Worm (Caenorhabditis elegans): ENCODE results near the gene col-158.
A peak's percentile ranks its signal among the peaks of the same experiment; 100 is the strongest.

The col-158 gene

DNA sequence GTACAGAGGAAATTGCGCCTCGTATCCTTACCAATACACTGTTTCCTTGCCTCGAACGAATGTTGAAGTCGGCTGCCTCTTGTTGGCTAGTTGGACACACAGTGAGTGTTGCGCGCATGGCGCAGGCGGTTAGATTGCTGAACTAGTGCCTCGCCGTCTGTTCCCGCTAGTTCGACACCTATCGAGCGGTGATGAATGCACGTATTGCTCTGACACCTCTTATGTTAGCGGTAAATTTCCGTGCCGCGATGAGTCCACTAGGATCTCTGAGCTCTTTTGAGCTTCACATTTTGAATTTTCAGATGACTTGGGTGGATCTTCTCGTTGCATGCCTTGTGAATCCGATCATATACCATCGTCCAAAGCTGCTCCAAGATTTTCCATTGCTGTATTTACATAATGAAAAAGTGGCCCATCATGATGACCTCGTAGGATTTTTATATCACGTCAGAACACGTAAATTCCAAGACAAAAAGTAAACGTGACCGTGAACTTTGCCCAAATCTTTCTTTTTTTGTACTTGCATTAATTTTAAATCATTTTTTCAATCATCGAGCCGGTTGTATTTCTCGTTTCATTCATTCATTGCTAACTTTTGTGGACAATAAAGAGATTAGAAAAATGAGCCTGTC is 46.5 kb upstream of the col-158 start, which contains the start of gene F55A11.11 (continued):
- peak; percentile 67 for TF ChIP-seq blmp-1 (tag; optimal IDR thresholded peaks at IDR 0.05; ENCODE audit: insufficient read depth)

- TF ChIP-seq nhr-25 (tag; optimal IDR thresholded peaks at IDR 0.05), result no peak
Measured at ce11 chrV:11787258-11787657, 42.1 kb upstream of the col-158 start, which contains the start of gene F55A11.7. F55A11.7 (minus strand) TSS chrV:11787443.

ce11 chrV:11787742-11788238 is 41.6 kb upstream of the col-158 start, which contains the start of gene F55A11.8:
F55A11.8 (plus strand) TSS chrV:11788188.
- no peak for TF ChIP-seq aly-2 (tag; optimal IDR thresholded peaks at IDR 0.05)
- TF ChIP-seq R02D3.7 (tag; optimal IDR thresholded peaks at IDR 0.05), result no peak

DNA sequence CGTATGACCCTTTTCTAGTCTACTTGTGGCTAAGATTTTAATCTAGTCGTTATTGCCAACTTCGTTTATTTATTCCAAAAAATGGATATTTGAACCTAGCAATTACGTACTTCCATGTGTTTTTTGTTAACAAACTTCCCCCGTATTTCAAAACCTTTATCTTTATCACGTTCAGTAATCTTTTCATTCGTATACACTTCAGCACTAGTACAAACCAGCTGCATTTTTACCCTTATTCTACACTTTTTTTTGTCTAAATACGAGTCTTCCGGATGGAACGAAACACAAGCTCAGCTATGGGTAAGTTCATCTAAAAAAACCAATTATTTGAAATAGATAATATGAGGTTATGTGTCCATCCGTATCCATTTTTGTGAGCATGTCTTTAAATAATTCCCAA is 39.9 kb upstream of the col-158 start, which contains the start of gene D2023.1:
Gene D2023.1 (plus strand): TSS at position 77 of the 400 bp plus-strand sequence.
- TF ChIP-seq skn-1 (tag; optimal IDR thresholded peaks at IDR 0.05), result no peak
- TF ChIP-seq nhr-11 (tag; optimal IDR thresholded peaks at IDR 0.05), result no peak
- TF ChIP-seq lin-11 (tag; optimal IDR thresholded peaks at IDR 0.05), result no peak
- no peak for TF ChIP-seq aly-2 (tag; optimal IDR thresholded peaks at IDR 0.05)
- no peak for TF ChIP-seq blmp-1 (tag; optimal IDR thresholded peaks at IDR 0.05; ENCODE audit: insufficient read depth)
- no peak for TF ChIP-seq mdl-1 (tag; optimal IDR thresholded peaks at IDR 0.05)
- TF ChIP-seq gmeb-1 (tag; optimal IDR thresholded peaks at IDR 0.05), result no peak
- TF ChIP-seq mbf-1 (tag; optimal IDR thresholded peaks at IDR 0.05), result no peak
- TF ChIP-seq nhr-237 (tag; optimal IDR thresholded peaks at IDR 0.05), result no peak
- no peak for TF ChIP-seq unc-39 (tag; optimal IDR thresholded peaks at IDR 0.05)

- TF ChIP-seq ceh-82 (tag; optimal IDR thresholded peaks at IDR 0.05) (no peak), lin-39 (tag; optimal IDR thresholded peaks at IDR 0.05) (no peak), nhr-10 (tag; optimal IDR thresholded peaks at IDR 0.05) (no peak), skn-1 (tag; optimal IDR thresholded peaks at IDR 0.05) (no peak), egl-27 (tag; optimal IDR thresholded peaks at IDR 0.05) (no peak), blmp-1 (tag; optimal IDR thresholded peaks at IDR 0.05; ENCODE audit: insufficient read depth) (peak; percentile 38), F13H6.1 (tag; optimal IDR thresholded peaks at IDR 0.05) (no peak), nhr-129 (tag; optimal IDR thresholded peaks at IDR 0.05) (no peak), nhr-25 (tag; optimal IDR thresholded peaks at IDR 0.05) (peak; percentile 81), unc-55 (GFP tag; optimal IDR thresholded peaks at IDR 0.05) (no peak), nhr-77 (tag; optimal IDR thresholded peaks at IDR 0.05) (no peak), nhr-12 (tag; optimal IDR thresholded peaks at IDR 0.05) (no peak), ztf-1 (GFP tag; conservative IDR thresholded peaks at IDR 0.05) (no peak), Y55F3AM.14 (GFP tag; optimal IDR thresholded peaks at IDR 0.05) (no peak), sma-9 (GFP tag; optimal IDR thresholded peaks at IDR 0.05) (no peak), sma-9 (tag; optimal IDR thresholded peaks at IDR 0.05) (no peak), unc-62 (GFP tag; optimal IDR thresholded peaks at IDR 0.05) (no peak), sma-3 (GFP tag; optimal IDR thresholded peaks at IDR 0.05) (no peak)
Measured at ce11 chrV:11794172-11794571, 35.2 kb upstream of the col-158 start.

DNA sequence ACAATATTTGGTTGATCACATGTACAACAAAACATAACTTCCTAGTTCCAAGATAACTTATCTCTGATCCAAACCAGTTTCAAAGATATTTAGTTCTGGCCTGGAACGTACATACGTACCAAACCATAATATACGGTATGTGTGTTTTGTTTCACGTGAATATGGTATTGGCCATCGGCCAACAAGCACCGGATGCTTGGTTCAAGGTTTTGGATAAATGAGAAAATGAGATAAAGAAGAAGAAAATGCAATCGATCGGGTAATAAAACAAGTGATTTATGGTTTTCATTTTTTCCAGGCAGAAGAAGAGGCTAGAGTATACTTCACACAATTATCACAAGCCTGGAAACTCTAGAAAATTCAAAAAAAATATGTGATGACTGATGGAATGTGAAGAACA is 34.0 kb upstream of the col-158 start:
- TF ChIP-seq nhr-21 (tag; optimal IDR thresholded peaks at IDR 0.05) (peak; percentile 73), sma-3 (GFP tag; optimal IDR thresholded peaks at IDR 0.05) (peak; percentile 59), sma-9 (GFP tag; optimal IDR thresholded peaks at IDR 0.05) (peak; percentile 79), sma-9 (tag; optimal IDR thresholded peaks at IDR 0.05) (no peak), lin-39 (tag; optimal IDR thresholded peaks at IDR 0.05) (no peak), egl-27 (tag; optimal IDR thresholded peaks at IDR 0.05) (peak; percentile 69), mdl-1 (tag; optimal IDR thresholded peaks at IDR 0.05) (peak in 1 of 2 experiments; percentile 2), zag-1 (tag; optimal IDR thresholded peaks at IDR 0.05) (no peak), nhr-25 (tag; optimal IDR thresholded peaks at IDR 0.05) (peak; percentile 52), skn-1 (tag; optimal IDR thresholded peaks at IDR 0.05) (no peak), nhr-77 (tag; optimal IDR thresholded peaks at IDR 0.05) (no peak), lin-13 (GFP tag; optimal IDR thresholded peaks at IDR 0.05) (no peak), ztf-1 (GFP tag; conservative IDR thresholded peaks at IDR 0.05) (no peak)

Measured in whole organism, L2 larva.